Worm (Caenorhabditis elegans) whole organism, L4 larva: Measurements from ENCODE around the gene kvs-1.

Experiments
- nhr-11 ChIP-seq: fragments of 150-350 bp; optimal IDR thresholded peaks from 2 replicates; lab custom pipeline; 2014; ENCODE audit warnings: missing biosample characterization, missing genetic modification characterization
- ztf-7 ChIP-seq: fragments of 150-350 bp; optimal IDR thresholded peaks from 2 replicates; lab custom pipeline; 2014; ENCODE audit warnings: missing biosample characterization, missing genetic modification characterization

DNA sequence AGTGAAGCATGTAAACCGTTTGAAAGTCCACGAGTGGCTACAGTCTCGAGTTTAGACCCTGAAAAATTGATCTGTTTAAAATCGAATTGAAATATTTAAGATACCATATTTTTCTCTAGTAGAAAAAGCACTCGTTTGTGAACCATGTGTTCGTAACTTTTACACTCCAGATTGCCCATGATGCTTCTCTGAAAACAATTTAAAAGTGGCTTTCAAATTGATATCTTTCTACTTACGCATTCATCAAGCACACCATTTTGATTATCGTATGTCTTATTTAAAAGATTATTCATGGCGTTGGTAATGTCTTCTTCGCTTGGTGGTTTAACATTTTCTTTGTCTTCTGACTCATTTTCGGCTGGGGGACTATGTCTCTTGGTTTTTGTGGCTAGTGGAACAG lies 26.6 kb upstream of the kvs-1 start:
- no peak for TF ChIP-seq nhr-11
- TF ChIP-seq ztf-7 = no peak
